Worm (Caenorhabditis elegans) whole organism, L3 larva: Measurements from ENCODE around the gene K08B12.1.

Experiments
- R02D3.7 ChIP-seq: fragments of 150-350 bp; optimal IDR thresholded peaks from 2 replicates; lab custom pipeline; 2014; ENCODE audit warnings: missing biosample characterization, missing genetic modification characterization
- ZK546.5 ChIP-seq: sonication (generic microtip); optimal IDR thresholded peaks from 2 replicates; lab custom pipeline; 2017; ENCODE audit warnings: missing biosample characterization, missing genetic modification characterization
- aly-2 ChIP-seq: fragments of 150-350 bp; optimal IDR thresholded peaks from 2 replicates; lab custom pipeline; 2014; ENCODE audit warnings: missing biosample characterization, missing genetic modification characterization
- ceh-16 ChIP-seq: sonication (generic microtip); optimal IDR thresholded peaks from 2 replicates; lab custom pipeline; 2017; ENCODE audit warnings: missing biosample characterization, missing genetic modification characterization
- ceh-82 ChIP-seq: fragments of 150-350 bp; optimal IDR thresholded peaks from 2 replicates; lab custom pipeline; 2014; ENCODE audit warnings: missing biosample characterization, missing genetic modification characterization
- daf-12 ChIP-seq: fragments of 150-350 bp; optimal IDR thresholded peaks from 2 replicates; lab custom pipeline; 2014; ENCODE audit warnings: missing biosample characterization, missing genetic modification reagents, missing genetic modification characterization
- egl-27 ChIP-seq: sonication (generic microtip); optimal IDR thresholded peaks from 4 replicates; lab custom pipeline; 2017; ENCODE audit warnings: missing biosample characterization, missing genetic modification reagents, missing genetic modification characterization
- elt-2 ChIP-seq: sonication (generic microtip); optimal IDR thresholded peaks from 2 replicates; lab custom pipeline; 2016; ENCODE audit warnings: missing genetic modification reagents, mild to moderate bottlenecking, missing genetic modification characterization, missing compliant biosample characterization
- elt-3 ChIP-seq, 3 experiments: fragments of 150-350 bp in 1 of 3; sonication (generic microtip) in 2 of 3; optimal IDR thresholded peaks; 2 replicates in 2 of 3; 4 replicates in 1 of 3; lab custom pipeline; 2014 to 2017; ENCODE audit warnings: missing biosample characterization in 3 of 3, missing genetic modification characterization in 3 of 3
- eor-1 ChIP-seq, 2 experiments: fragments of 150-350 bp; optimal IDR thresholded peaks; 2 replicates each; lab custom pipeline; 2014 to 2018; ENCODE audit warnings: missing biosample characterization in 2 of 2, missing genetic modification characterization in 2 of 2
- fkh-2 ChIP-seq: fragments of 150-350 bp; optimal IDR thresholded peaks from 2 replicates; lab custom pipeline; 2014; ENCODE audit warnings: missing biosample characterization, missing genetic modification reagents, missing genetic modification characterization
- fos-1 ChIP-seq: fragments of 150-350 bp; optimal IDR thresholded peaks from 2 replicates; lab custom pipeline; 2014; ENCODE audit warnings: missing biosample characterization, missing genetic modification characterization
- hmg-11 ChIP-seq: sonication (generic microtip); optimal IDR thresholded peaks from 2 replicates; lab custom pipeline; 2016; ENCODE audit warnings: missing genetic modification characterization, missing compliant biosample characterization
- jun-1 ChIP-seq: fragments of 150-350 bp; optimal IDR thresholded peaks from 2 replicates; lab custom pipeline; 2014; ENCODE audit warnings: missing biosample characterization, missing genetic modification reagents, missing genetic modification characterization
- lin-15B ChIP-seq: fragments of 150-350 bp; optimal IDR thresholded peaks from 2 replicates; lab custom pipeline; 2014; ENCODE audit warnings: missing biosample characterization, missing genetic modification characterization
- lin-39 ChIP-seq: fragments of 150-350 bp; optimal IDR thresholded peaks from 2 replicates; lab custom pipeline; 2018; ENCODE audit warnings: missing biosample characterization, missing genetic modification reagents, missing genetic modification characterization
- lsy-12 ChIP-seq: sonication (generic microtip); optimal IDR thresholded peaks from 2 replicates; lab custom pipeline; 2016; ENCODE audit warnings: mild to moderate bottlenecking, missing genetic modification characterization, missing compliant biosample characterization
- mdl-1 ChIP-seq: fragments of 150-350 bp; optimal IDR thresholded peaks from 2 replicates; lab custom pipeline; 2014; ENCODE audit warnings: missing biosample characterization, missing genetic modification characterization
- mml-1 ChIP-seq: fragments of 150-350 bp; sonication (generic microtip); optimal IDR thresholded peaks from 3 replicates; lab custom pipeline; 2014; ENCODE audit warnings: missing biosample characterization, missing genetic modification characterization
- nfya-1 ChIP-seq: sonication (generic microtip); optimal IDR thresholded peaks from 2 replicates; lab custom pipeline; 2017; ENCODE audit warnings: missing genetic modification characterization, mild to moderate bottlenecking, missing compliant biosample characterization, antibody characterized with exemption, moderate library complexity; ENCODE audit not compliant: insufficient read depth
- nhr-11 ChIP-seq: fragments of 150-350 bp; optimal IDR thresholded peaks from 2 replicates; lab custom pipeline; 2014; ENCODE audit warnings: missing biosample characterization, missing genetic modification characterization
- nhr-23 ChIP-seq: fragments of 150-350 bp; optimal IDR thresholded peaks from 2 replicates; lab custom pipeline; 2014; ENCODE audit warnings: missing biosample characterization, missing genetic modification reagents, missing genetic modification characterization
- nhr-237 ChIP-seq: fragments of 150-350 bp; optimal IDR thresholded peaks from 2 replicates; lab custom pipeline; 2014; ENCODE audit warnings: missing biosample characterization, missing genetic modification characterization
- nhr-43 ChIP-seq: sonication (generic microtip); optimal IDR thresholded peaks from 2 replicates; lab custom pipeline; 2016; ENCODE audit warnings: mild to moderate bottlenecking, missing genetic modification characterization, missing compliant biosample characterization; ENCODE audit not compliant: poor library complexity, severe bottlenecking
- nhr-76 ChIP-seq: fragments of 150-350 bp; sonication (generic microtip); optimal IDR thresholded peaks from 5 replicates; lab custom pipeline; 2014; ENCODE audit warnings: missing biosample characterization, missing genetic modification characterization
- nhr-77 ChIP-seq: fragments of 150-350 bp; optimal IDR thresholded peaks from 2 replicates; lab custom pipeline; 2014; ENCODE audit warnings: missing biosample characterization, missing genetic modification characterization
- pha-4 ChIP-seq: fragments of 150-350 bp; optimal IDR thresholded peaks from 2 replicates; lab custom pipeline; 2014; ENCODE audit warnings: missing biosample characterization, missing genetic modification reagents, missing genetic modification characterization
- pqm-1 ChIP-seq: fragments of 150-350 bp; optimal IDR thresholded peaks from 2 replicates; lab custom pipeline; 2017; ENCODE audit warnings: missing biosample characterization, missing genetic modification characterization, inconsistent platforms
- sea-2 ChIP-seq: fragments of 150-350 bp; sonication (generic microtip); optimal IDR thresholded peaks from 4 replicates; lab custom pipeline; 2014; ENCODE audit warnings: missing biosample characterization, missing genetic modification reagents, missing genetic modification characterization
- skn-1 ChIP-seq: fragments of 150-350 bp; optimal IDR thresholded peaks from 2 replicates; lab custom pipeline; 2014; ENCODE audit warnings: missing biosample characterization, missing genetic modification characterization
- tbx-2 ChIP-seq: sonication (generic microtip); optimal IDR thresholded peaks from 2 replicates; lab custom pipeline; 2016; ENCODE audit warnings: mild to moderate bottlenecking, missing genetic modification characterization, missing compliant biosample characterization
- unc-39 ChIP-seq: sonication (generic microtip); optimal IDR thresholded peaks from 4 replicates; lab custom pipeline; 2017; ENCODE audit warnings: missing biosample characterization, missing genetic modification characterization
- unc-62 ChIP-seq: fragments of 150-350 bp; sonication (generic microtip); optimal IDR thresholded peaks from 4 replicates; lab custom pipeline; 2014; ENCODE audit warnings: missing biosample characterization, missing genetic modification reagents, missing genetic modification characterization
- zag-1 ChIP-seq: fragments of 150-350 bp; optimal IDR thresholded peaks from 2 replicates; lab custom pipeline; 2014; ENCODE audit warnings: missing biosample characterization, missing genetic modification characterization
- ztf-11 ChIP-seq: fragments of 150-350 bp; optimal IDR thresholded peaks from 2 replicates; lab custom pipeline; 2014; ENCODE audit warnings: missing biosample characterization, missing genetic modification characterization
- ztf-4 ChIP-seq: fragments of 150-350 bp; optimal IDR thresholded peaks from 2 replicates; lab custom pipeline; 2014; ENCODE audit warnings: missing biosample characterization, missing genetic modification characterization

Gene K08B12.1

ce11 chrV:6281175-6281574, 22.0 kb downstream of the K08B12.1 start, which contains the start of the genes K12B6.4 and spe-49:
Gene K12B6.4, minus strand, starts transcription at chrV:6281275.
Gene spe-49, plus strand, starts transcription at chrV:6281359.
- TF ChIP-seq unc-62 (GFP tag; lab: Kevin White, UChicago) (no peak), mdl-1 (tag; lab: Kevin White, UChicago) (no peak), mml-1 (tag; lab: Kevin White, UChicago) (no peak)

DNA sequence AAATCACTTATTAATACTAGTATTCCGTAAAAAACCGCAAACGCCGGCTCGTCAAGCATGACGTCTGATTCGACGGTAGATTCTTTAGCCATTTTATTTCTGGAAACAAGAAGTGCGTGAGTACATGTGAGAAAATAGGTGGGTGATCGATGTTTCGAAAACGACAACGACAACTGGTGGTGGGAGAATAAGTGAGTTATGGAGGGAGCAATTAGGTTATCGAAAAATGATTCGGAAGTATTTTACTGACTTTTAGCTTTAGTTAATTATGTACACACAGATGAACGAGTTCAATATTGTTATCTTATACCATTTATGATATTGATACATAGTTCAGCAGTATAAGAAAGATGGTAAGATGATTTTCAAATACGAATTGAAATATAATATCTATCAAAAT, 27.2 kb downstream of the K08B12.1 start, which contains the start of gene srn-1:
srn-1 (minus strand) TSS at position 101 of the 400 bp plus-strand sequence.
- TF ChIP-seq mml-1 (tag; lab: Kevin White, UChicago) (no peak), nhr-237 (no peak), eor-1 (tag; optimal IDR thresholded peaks at IDR 0.05; lab: Kevin White, UChicago) (no peak), ztf-4 (no peak), ceh-16 (no peak), R02D3.7 (tag; lab: Kevin White, UChicago) (no peak), nhr-76 (tag; lab: Kevin White, UChicago) (no peak), nhr-43 (tag; lab: Kevin White, UChicago) (no peak), nhr-77 (tag; lab: Kevin White, UChicago) (no peak), nfya-1 (tag; lab: Kevin White, UChicago) (no peak), lsy-12 (tag; lab: Kevin White, UChicago) (no peak), nhr-11 (tag; lab: Kevin White, UChicago) (no peak), ZK546.5 (no peak), daf-12 (tag; lab: Kevin White, UChicago) (no peak), pha-4 (tag; lab: Kevin White, UChicago) (no peak), zag-1 (tag; lab: Kevin White, UChicago) (no peak), egl-27 (tag; lab: Kevin White, UChicago) (no peak), skn-1 (tag; lab: Kevin White, UChicago) (no peak), jun-1 (tag; lab: Kevin White, UChicago) (no peak)
- TF ChIP-seq, all 47 proteins: peak for 0

DNA sequence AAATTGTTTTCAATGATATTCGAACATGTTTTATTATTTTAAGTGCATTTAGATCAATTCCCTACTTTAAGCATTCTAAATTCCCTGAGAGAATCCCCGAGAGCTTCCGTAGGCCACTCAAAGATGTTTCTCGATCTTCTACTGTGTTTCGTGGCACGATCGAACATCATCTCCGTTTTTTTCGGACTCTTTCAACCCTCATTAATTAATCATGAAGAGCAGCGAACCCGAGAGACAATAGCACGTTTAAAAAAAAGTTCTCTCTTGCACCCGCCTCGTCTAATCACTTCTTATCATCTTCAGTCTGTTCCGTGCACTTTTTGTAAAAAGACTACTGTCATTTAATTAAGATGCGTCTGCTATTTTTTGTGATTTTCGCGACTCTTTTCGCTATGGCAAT, 29.4 kb downstream of the K08B12.1 start, which contains the start of gene K12B6.11:
K12B6.11 (plus strand) TSS at position 301 of the 400 bp plus-strand sequence.
- TF ChIP-seq nfya-1 (tag; lab: Kevin White, UChicago) (no peak), nhr-77 (tag; lab: Kevin White, UChicago) (no peak), nhr-237 (no peak), mdl-1 (tag; lab: Kevin White, UChicago) (no peak), elt-3 (tag; optimal IDR thresholded peaks at IDR 0.05; lab: Kevin White, UChicago) (no peak), daf-12 (tag; lab: Kevin White, UChicago) (no peak), lin-39 (tag; lab: Kevin White, UChicago) (no peak), aly-2 (tag; lab: Kevin White, UChicago) (no peak), hmg-11 (no peak), ztf-4 (no peak), ZK546.5 (no peak), lin-15B (tag; lab: Kevin White, UChicago) (no peak), nhr-23 (tag; lab: Kevin White, UChicago) (no peak), nhr-11 (tag; lab: Kevin White, UChicago) (no peak), fos-1 (tag; lab: Kevin White, UChicago) (no peak), tbx-2 (tag; lab: Kevin White, UChicago) (no peak), sea-2 (GFP tag; lab: Kevin White, UChicago) (no peak)

ce11 chrV:6291301-6291700, 32.1 kb downstream of the K08B12.1 start:
- no peak for TF ChIP-seq ztf-11 (tag; lab: Kevin White, UChicago)
- TF ChIP-seq elt-2 = peak; percentile 78
- TF ChIP-seq pha-4 (tag; lab: Kevin White, UChicago) = peak; percentile 13
- no peak for TF ChIP-seq nhr-237
- TF ChIP-seq ztf-4 = no peak
- TF ChIP-seq hmg-11 = no peak
- TF ChIP-seq lsy-12 (tag; lab: Kevin White, UChicago) = no peak
- TF ChIP-seq fkh-2 (tag; lab: Kevin White, UChicago) = no peak

DNA sequence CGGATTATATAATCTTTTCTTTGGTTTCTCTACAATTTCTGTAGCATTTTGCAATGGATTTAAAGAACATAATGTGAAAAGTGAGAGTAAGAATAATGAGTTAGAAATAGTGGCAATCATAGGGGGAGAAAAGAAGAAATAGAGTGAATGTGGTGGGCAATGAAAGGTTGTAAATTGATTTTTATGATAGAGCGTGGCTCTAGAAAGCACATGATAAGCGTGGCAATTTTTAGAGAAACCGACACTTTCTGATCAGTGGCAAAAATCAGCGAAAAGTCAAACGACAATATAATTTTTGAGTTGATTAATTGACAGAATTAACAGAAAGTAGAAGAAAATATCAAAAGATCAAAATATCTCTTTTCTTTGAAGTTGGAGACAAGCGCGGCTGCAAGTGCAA, 33.2 kb downstream of the K08B12.1 start, which contains the start of gene K12B6.9:
K12B6.9 (minus strand) TSS at position 266 of the 400 bp plus-strand sequence.
- TF ChIP-seq unc-39 (no peak), pqm-1 (tag; lab: Kevin White, UChicago) (peak; percentile 25), elt-2 (peak; percentile 75), ceh-82 (tag; lab: Kevin White, UChicago) (no peak)
